Worm (Caenorhabditis elegans) whole organism, L2 larva: Measurements from ENCODE around the gene Y62H9A.1.

Experiments used
- F13H6.1 ChIP-seq: sonication (generic microtip); optimal IDR thresholded peaks from 2 replicates; lab custom pipeline; 2016; ENCODE audit warnings: missing genetic modification characterization, missing compliant biosample characterization
- R02D3.7 ChIP-seq: fragments of 150-350 bp; optimal IDR thresholded peaks from 2 replicates; lab custom pipeline; 2014; ENCODE audit warnings: missing biosample characterization, missing genetic modification characterization
- aly-2 ChIP-seq: fragments of 150-350 bp; optimal IDR thresholded peaks from 2 replicates; lab custom pipeline; 2014; ENCODE audit warnings: missing biosample characterization, missing genetic modification characterization
- ama-1 ChIP-seq: fragments of 150-350 bp; optimal IDR thresholded peaks from 2 replicates; lab custom pipeline; 2018; ENCODE audit warnings: inconsistent platforms
- blmp-1 ChIP-seq: sonication (generic microtip); optimal IDR thresholded peaks from 2 replicates; lab custom pipeline; 2017; ENCODE audit warnings: missing genetic modification characterization, mild to moderate bottlenecking, missing compliant biosample characterization, antibody characterized with exemption, moderate library complexity; ENCODE audit not compliant: insufficient read depth
- crh-2 ChIP-seq: sonication (generic microtip); optimal IDR thresholded peaks from 2 replicates; lab custom pipeline; 2017; ENCODE audit warnings: missing biosample characterization, missing genetic modification characterization
- elt-1 ChIP-seq: fragments of 150-350 bp; optimal IDR thresholded peaks from 2 replicates; lab custom pipeline; 2014; ENCODE audit warnings: missing biosample characterization, missing genetic modification characterization
- elt-3 ChIP-seq: sonication (generic microtip); optimal IDR thresholded peaks from 2 replicates; lab custom pipeline; 2017; ENCODE audit warnings: missing biosample characterization, missing genetic modification characterization
- fos-1 ChIP-seq: fragments of 150-350 bp; optimal IDR thresholded peaks from 2 replicates; lab custom pipeline; 2014; ENCODE audit warnings: missing biosample characterization, missing genetic modification characterization
- gmeb-1 ChIP-seq: fragments of 150-350 bp; optimal IDR thresholded peaks from 2 replicates; lab custom pipeline; 2014; ENCODE audit warnings: missing biosample characterization, missing genetic modification characterization
- lsy-2 ChIP-seq, 2 experiments: fragments of 150-350 bp in 1 of 2; sonication (generic microtip) in 1 of 2; optimal IDR thresholded peaks; 2 replicates each; lab custom pipeline; 2014 to 2017; ENCODE audit warnings: missing biosample characterization in 2 of 2, missing genetic modification characterization in 2 of 2
- mab-5 ChIP-seq: fragments of 150-350 bp; optimal IDR thresholded peaks from 2 replicates; lab custom pipeline; 2014; ENCODE audit warnings: missing biosample characterization, missing genetic modification characterization
- mdl-1 ChIP-seq, 2 experiments: fragments of 150-350 bp in 1 of 2; sonication (generic microtip) in 1 of 2; optimal IDR thresholded peaks; 2 replicates each; lab custom pipeline; 2017; ENCODE audit warnings: missing biosample characterization in 2 of 2, missing genetic modification characterization in 2 of 2
- nhr-11 ChIP-seq: fragments of 150-350 bp; optimal IDR thresholded peaks from 2 replicates; lab custom pipeline; 2014; ENCODE audit warnings: missing biosample characterization, missing genetic modification characterization
- nhr-12 ChIP-seq: fragments of 150-350 bp; optimal IDR thresholded peaks from 2 replicates; lab custom pipeline; 2014; ENCODE audit warnings: missing biosample characterization, missing genetic modification characterization
- nhr-129 ChIP-seq: fragments of 150-350 bp; optimal IDR thresholded peaks from 2 replicates; lab custom pipeline; 2014; ENCODE audit warnings: missing biosample characterization, missing genetic modification characterization
- nhr-21 ChIP-seq: fragments of 150-350 bp; optimal IDR thresholded peaks from 2 replicates; lab custom pipeline; 2014; ENCODE audit warnings: missing biosample characterization, missing genetic modification characterization
- nhr-23 ChIP-seq: fragments of 150-350 bp; optimal IDR thresholded peaks from 2 replicates; lab custom pipeline; 2014; ENCODE audit warnings: missing biosample characterization, missing genetic modification reagents, missing genetic modification characterization
- nhr-237 ChIP-seq: fragments of 150-350 bp; optimal IDR thresholded peaks from 2 replicates; lab custom pipeline; 2014; ENCODE audit warnings: missing biosample characterization, missing genetic modification characterization
- nhr-25 ChIP-seq: fragments of 150-350 bp; sonication (generic microtip); optimal IDR thresholded peaks from 3 replicates; lab custom pipeline; 2014; ENCODE audit warnings: missing biosample characterization, missing genetic modification characterization
- nhr-6 ChIP-seq: fragments of 150-350 bp; optimal IDR thresholded peaks from 2 replicates; lab custom pipeline; 2014; ENCODE audit warnings: missing biosample characterization, missing genetic modification characterization
- nhr-77 ChIP-seq: fragments of 150-350 bp; optimal IDR thresholded peaks from 2 replicates; lab custom pipeline; 2014; ENCODE audit warnings: missing biosample characterization, missing genetic modification characterization
- peb-1 ChIP-seq: fragments of 150-350 bp; optimal IDR thresholded peaks from 2 replicates; lab custom pipeline; 2014; ENCODE audit warnings: missing biosample characterization, missing genetic modification characterization
- sem-4 ChIP-seq: fragments of 150-350 bp; optimal IDR thresholded peaks from 2 replicates; lab custom pipeline; 2014; ENCODE audit warnings: missing biosample characterization, missing genetic modification reagents, missing genetic modification characterization
- sma-3 ChIP-seq: sonication (generic microtip); optimal IDR thresholded peaks from 2 replicates; lab custom pipeline; 2016; ENCODE audit warnings: missing genetic modification reagents, missing genetic modification characterization, missing compliant biosample characterization
- sma-9 ChIP-seq, 2 experiments: fragments of 150-350 bp in 1 of 2; sonication (generic microtip) in 1 of 2; optimal IDR thresholded peaks; 2 replicates each; lab custom pipeline; 2014 to 2016; ENCODE audit warnings: missing genetic modification characterization in 2 of 2, mild to moderate bottlenecking in 1 of 2, missing biosample characterization in 1 of 2, missing compliant biosample characterization in 1 of 2, missing genetic modification reagents in 1 of 2, moderate library complexity in 1 of 2
- unc-39 ChIP-seq: fragments of 150-350 bp; optimal IDR thresholded peaks from 2 replicates; lab custom pipeline; 2014; ENCODE audit warnings: missing biosample characterization, missing genetic modification characterization
- unc-55 ChIP-seq: fragments of 150-350 bp; sonication (generic microtip); optimal IDR thresholded peaks from 3 replicates; lab custom pipeline; 2014; ENCODE audit warnings: missing biosample characterization, missing genetic modification reagents, missing genetic modification characterization
- zag-1 ChIP-seq: fragments of 150-350 bp; optimal IDR thresholded peaks from 2 replicates; lab custom pipeline; 2014; ENCODE audit warnings: missing biosample characterization, missing genetic modification characterization
- ztf-1 ChIP-seq: fragments of 200-800 bp; sonication (Bioruptor generic); conservative IDR thresholded peaks from 2 replicates; pipeline ENCODE4 v1.3.6; 2022; ENCODE audit warnings: missing genetic modification characterization, missing compliant biosample characterization
- ztf-4 ChIP-seq: fragments of 150-350 bp; optimal IDR thresholded peaks from 2 replicates; lab custom pipeline; 2014; ENCODE audit warnings: missing biosample characterization, missing genetic modification characterization

Y62H9A.1 gene

ce11 chrX:11872210-11872609 is 3.1 kb upstream of the Y62H9A.1 start:
- TF ChIP-seq ztf-1 (GFP tag; lab: Robert Waterston, UW) (no peak), lsy-2 (tag; optimal IDR thresholded peaks at IDR 0.05; lab: Kevin White, UChicago) (no peak), ama-1 (lab: Kevin White, UChicago) (no peak), sem-4 (no peak), nhr-23 (no peak)

- no peak for TF ChIP-seq mab-5 (tag; lab: Kevin White, UChicago)
- no peak for TF ChIP-seq ztf-1 (GFP tag; lab: Robert Waterston, UW)
- TF ChIP-seq nhr-21 (tag; lab: Kevin White, UChicago), result no peak
- TF ChIP-seq blmp-1 (tag; lab: Kevin White, UChicago), result no peak
- TF ChIP-seq nhr-12 (tag; lab: Kevin White, UChicago), result no peak
- TF ChIP-seq nhr-11, result no peak
- TF ChIP-seq nhr-129 (tag; lab: Kevin White, UChicago), result no peak
- TF ChIP-seq elt-3 (tag; lab: Kevin White, UChicago), result no peak
- TF ChIP-seq mdl-1 (tag; optimal IDR thresholded peaks at IDR 0.05; lab: Kevin White, UChicago), result no peak
- TF ChIP-seq crh-2, result no peak
- no peak for TF ChIP-seq sem-4
- TF ChIP-seq, all 48 proteins: peak for 0
Observed at ce11 chrX:11878109-11878508, 2.8 kb downstream of the Y62H9A.1 start, which contains the start of gene Y62H9A.2. Gene Y62H9A.2 (minus strand): TSS chrX:11878209.

DNA sequence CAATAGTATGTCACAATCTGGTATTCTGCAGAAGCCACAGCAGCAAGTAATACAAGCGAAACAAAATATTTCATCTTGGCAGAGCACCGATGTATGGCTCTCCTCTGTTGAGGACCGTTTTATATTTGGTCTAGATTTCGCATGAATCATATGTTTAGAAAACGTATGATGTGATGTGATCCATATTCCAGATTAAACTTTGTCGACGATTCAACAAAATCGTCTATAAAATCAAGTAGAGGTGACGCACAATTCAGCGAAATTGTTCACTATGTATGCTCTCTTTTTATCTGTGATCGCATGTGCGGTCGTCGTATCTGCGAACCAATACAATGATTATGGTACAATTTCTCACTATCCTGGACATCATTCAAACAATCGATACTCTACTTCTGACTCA is 4.5 kb downstream of the Y62H9A.1 start, which contains the start of the genes Y62H9A.3 and Y62H9A.4:
Gene Y62H9A.3, minus strand, starts transcription at position 101 of the 400 bp plus-strand sequence.
Gene Y62H9A.4, plus strand, starts transcription at position 256 of the 400 bp plus-strand sequence.
- TF ChIP-seq nhr-77, result no peak
- no peak for TF ChIP-seq zag-1 (tag; lab: Kevin White, UChicago)
- TF ChIP-seq nhr-25 (tag; lab: Kevin White, UChicago), result no peak
- TF ChIP-seq mab-5 (tag; lab: Kevin White, UChicago), result no peak
- TF ChIP-seq lsy-2 (tag; optimal IDR thresholded peaks at IDR 0.05; lab: Kevin White, UChicago), result no peak
- TF ChIP-seq nhr-129 (tag; lab: Kevin White, UChicago), result no peak
- no peak for TF ChIP-seq blmp-1 (tag; lab: Kevin White, UChicago)
- TF ChIP-seq R02D3.7, result no peak
- TF ChIP-seq fos-1 (tag; lab: Kevin White, UChicago), result no peak
- TF ChIP-seq sma-3 (GFP tag; lab: Kevin White, UChicago), result no peak
- no peak for TF ChIP-seq nhr-11
- TF ChIP-seq nhr-21 (tag; lab: Kevin White, UChicago), result no peak
- TF ChIP-seq ztf-1 (GFP tag; lab: Robert Waterston, UW), result no peak
- TF ChIP-seq nhr-237 (tag; lab: Kevin White, UChicago), result no peak

- TF ChIP-seq unc-55 (GFP tag; lab: Kevin White, UChicago), result no peak
- no peak for TF ChIP-seq sem-4
- TF ChIP-seq F13H6.1, result no peak
- no peak for TF ChIP-seq unc-39 (tag; lab: Kevin White, UChicago)
- no peak for TF ChIP-seq zag-1 (tag; lab: Kevin White, UChicago)
- no peak for TF ChIP-seq aly-2 (tag; lab: Kevin White, UChicago)
- no peak for TF ChIP-seq fos-1 (tag; lab: Kevin White, UChicago)
- TF ChIP-seq sma-9 (GFP tag; optimal IDR thresholded peaks at IDR 0.05; lab: Kevin White, UChicago), result no peak
- no peak for TF ChIP-seq sma-9 (tag; optimal IDR thresholded peaks at IDR 0.05; lab: Kevin White, UChicago)
- TF ChIP-seq blmp-1 (tag; lab: Kevin White, UChicago), result no peak
- no peak for TF ChIP-seq ztf-4 (tag; lab: Kevin White, UChicago)
- TF ChIP-seq peb-1, result no peak
- TF ChIP-seq nhr-129 (tag; lab: Kevin White, UChicago), result no peak
Observed at ce11 chrX:11882800-11883199, 7.5 kb downstream of the Y62H9A.1 start, which contains the start of the genes Y62H9A.5 and ule-5. Gene Y62H9A.5 (minus strand): TSS chrX:11882900. Gene ule-5 (plus strand): TSS chrX:11883127.

- no peak for TF ChIP-seq elt-1 (tag; lab: Kevin White, UChicago)
- no peak for TF ChIP-seq gmeb-1
- no peak for TF ChIP-seq nhr-6 (tag; lab: Kevin White, UChicago)
- no peak for TF ChIP-seq nhr-237 (tag; lab: Kevin White, UChicago)
- TF ChIP-seq sem-4, result no peak
- no peak for TF ChIP-seq nhr-11
- TF ChIP-seq ztf-4 (tag; lab: Kevin White, UChicago), result no peak
Observed at ce11 chrX:11885577-11885976, 10.2 kb downstream of the Y62H9A.1 start, which contains the start of gene Y62H9A.7. Gene Y62H9A.7 (minus strand): TSS chrX:11885677.
